In genomic region chr2L:19424307-19424902, dm6 we compare ENCODE assay signal across 1 fruit fly cellular context.
TF ChIP-seq lines count a peak whose summit lies in the region.

No protein-coding gene starts in this region.

TF ChIP-seq in whole organism, embryonic, 481 proteins besides CTCF, POLR2A, EP300 and RAD21 (continued from another document):
- TF ChIP-seq CG33213 (GFP tag; optimal IDR thresholded peaks at IDR 0.05; lab: Kevin White, UChicago) (no peak), ase (GFP tag; IDR thresholded peaks at IDR 0.05; lab: Robert Waterston, UW) (0 out of 3 replicates have a peak, but pooled peaks have one; percentile 20)
